Fruit fly (Drosophila melanogaster): ENCODE data around the gene pav.

The pav gene

dm6 chr3L:4288591-4289056 is 46.1 kb downstream of the pav start, which contains the start of gene Hexo1:
Gene Hexo1 (plus strand): TSS chr3L:4288641.
- TF ChIP-seq fkh (GFP tag; optimal IDR thresholded peaks at IDR 0.05) (peak; percentile 84), Lpt (GFP tag; optimal IDR thresholded peaks at IDR 0.05) (peak; percentile 10), CG9139 (GFP tag; optimal IDR thresholded peaks at IDR 0.05) (no peak), Ets96B (tag; optimal IDR thresholded peaks at IDR 0.05) (peak; percentile 57), CG15336 (GFP tag; IDR thresholded peaks at IDR 0.05) (peak; percentile 54), esn (GFP tag; optimal IDR thresholded peaks at IDR 0.05) (peak; percentile 77), CG8632 (GFP tag; optimal IDR thresholded peaks at IDR 0.05) (peak; percentile 62), Eip78C (GFP tag) (peak; percentile 95), fd59A (GFP tag; optimal IDR thresholded peaks at IDR 0.05) (peak; percentile 51), CG32006 (GFP tag; optimal IDR thresholded peaks at IDR 0.05) (peak; percentile 71), eg (GFP tag; IDR thresholded peaks at IDR 0.05) (0 out of 3 replicates have a peak, but pooled peaks have one; percentile 14), CG1621 (tag; optimal IDR thresholded peaks at IDR 0.05) (peak; percentile 46), Hr4 (GFP tag; optimal IDR thresholded peaks at IDR 0.05) (no peak), CG6163 (GFP tag; IDR thresholded peaks at IDR 0.05) (peak; percentile 22; the same call in 1 of the 3 replicates), dsx (GFP tag; optimal IDR thresholded peaks at IDR 0.05; ENCODE audit: poor library complexity, severe bottlenecking) (peak; percentile 73), Eip75B (GFP tag; optimal IDR thresholded peaks at IDR 0.05) (no peak), CG8119 (GFP tag; IDR thresholded peaks at IDR 0.05) (peak; percentile 35; the same call in 1 of the 3 replicates), topi (GFP tag; optimal IDR thresholded peaks at IDR 0.05) (peak; percentile 76), Smox (GFP tag; optimal IDR thresholded peaks at IDR 0.05) (no peak), Sox14 (GFP tag; optimal IDR thresholded peaks at IDR 0.05) (peak; percentile 87), CG10669 (GFP tag; optimal IDR thresholded peaks at IDR 0.05) (no peak), salr (GFP tag; optimal IDR thresholded peaks at IDR 0.05) (no peak), achi (GFP tag; optimal IDR thresholded peaks at IDR 0.05) (peak; percentile 65), CG6276 (GFP tag; optimal IDR thresholded peaks at IDR 0.05) (no peak), Ets21C (GFP tag; optimal IDR thresholded peaks at IDR 0.05) (no peak), fd85E (GFP tag; optimal IDR thresholded peaks at IDR 0.05) (no peak), Gug (GFP tag; IDR thresholded peaks at IDR 0.05) (no peak; the same call in 1 of the 2 replicates), Hr38 (GFP tag; optimal IDR thresholded peaks at IDR 0.05) (no peak), lz (GFP tag; optimal IDR thresholded peaks at IDR 0.05) (peak; percentile 59), Blimp-1 (GFP tag; optimal IDR thresholded peaks at IDR 0.05) (no peak), CG3032 (tag; optimal IDR thresholded peaks at IDR 0.05) (peak; percentile 60), spab (GFP tag; optimal IDR thresholded peaks at IDR 0.05) (no peak), acj6 (GFP tag; optimal IDR thresholded peaks at IDR 0.05) (peak; percentile 66), net (GFP tag; optimal IDR thresholded peaks at IDR 0.05) (peak; percentile 73), CG6854 (GFP tag; optimal IDR thresholded peaks at IDR 0.05) (peak; percentile 57), CG11762 (GFP tag; optimal IDR thresholded peaks at IDR 0.05; ENCODE audit: insufficient read depth) (peak; percentile 54), Met (GFP tag; optimal IDR thresholded peaks at IDR 0.05) (no peak), Sox15 (GFP tag; optimal IDR thresholded peaks at IDR 0.05) (peak; percentile 18), CG6792 (GFP tag; optimal IDR thresholded peaks at IDR 0.05) (peak; percentile 71), CG34406 (GFP tag; optimal IDR thresholded peaks at IDR 0.05) (peak; percentile 63), CG6808 (GFP tag; optimal IDR thresholded peaks at IDR 0.05) (peak; percentile 72), Hr39 (GFP tag; optimal IDR thresholded peaks at IDR 0.05) (peak; percentile 68), Eip93F (GFP tag; optimal IDR thresholded peaks at IDR 0.05) (no peak), dac (GFP tag; optimal IDR thresholded peaks at IDR 0.05) (peak; percentile 20), vri (GFP tag; optimal IDR thresholded peaks at IDR 0.05) (no peak), CG3919 (GFP tag; optimal IDR thresholded peaks at IDR 0.05) (peak; percentile 70), CG31627 (GFP tag; optimal IDR thresholded peaks at IDR 0.05) (peak; percentile 64), cyc (GFP tag; optimal IDR thresholded peaks at IDR 0.05) (peak; percentile 47), CG11902 (GFP tag; optimal IDR thresholded peaks at IDR 0.05) (no peak), svp (GFP tag) (peak; percentile 96), ss (GFP tag; optimal IDR thresholded peaks at IDR 0.05) (peak; percentile 73 to 75)

All from whole organism, prepupa.